Fruit fly (Drosophila melanogaster) whole organism, embryonic: ENCODE results near the gene CG1979.

ENCODE experiments used
- CG15011 ChIP-seq: fragments of 200-800 bp; sonication (Bioruptor generic); optimal IDR thresholded peaks from 3 replicates; lab custom pipeline; 2018; ENCODE audit warnings: missing biosample characterization, mild to moderate bottlenecking, missing genetic modification characterization
- CG16779 ChIP-seq: fragments of 200-800 bp; sonication (Bioruptor generic); IDR thresholded peaks from 2 replicates; pipeline ENCODE4 v1.3.6; 2022; ENCODE audit warnings: missing biosample characterization, missing genetic modification characterization
- CG16815 ChIP-seq: fragments of 200-800 bp; sonication (Bioruptor generic); optimal IDR thresholded peaks from 3 replicates; lab custom pipeline; 2017; ENCODE audit warnings: missing biosample characterization, mild to moderate bottlenecking, missing genetic modification characterization
- CoRest ChIP-seq: fragments of 200-800 bp; sonication (Bioruptor generic); optimal IDR thresholded peaks from 3 replicates; lab custom pipeline; 2018; ENCODE audit warnings: missing biosample characterization, mild to moderate bottlenecking, missing genetic modification characterization, moderate library complexity
- Hmr ChIP-seq: fragments of 200-800 bp; sonication (Bioruptor generic); optimal IDR thresholded peaks from 3 replicates; lab custom pipeline; 2017; ENCODE audit warnings: mild to moderate bottlenecking, missing biosample characterization, missing genetic modification reagents, missing genetic modification characterization
- Nf-YC ChIP-seq: fragments of 200-800 bp; optimal IDR thresholded peaks from 3 replicates; lab custom pipeline; 2019; ENCODE audit warnings: missing biosample characterization, mild to moderate bottlenecking, missing genetic modification characterization, moderate library complexity
- abd-A ChIP-seq: fragments of 200-800 bp; sonication (Bioruptor generic); optimal IDR thresholded peaks from 3 replicates; lab custom pipeline; 2019; ENCODE audit warnings: missing biosample characterization, mild to moderate bottlenecking, missing genetic modification characterization, moderate library complexity
- gro ChIP-seq: fragments of 200-800 bp; sonication (Bioruptor generic); optimal IDR thresholded peaks from 2 replicates; lab custom pipeline; 2016; ENCODE audit warnings: missing biosample characterization, missing genetic modification characterization
- lmd ChIP-seq: fragments of 200-800 bp; sonication (Bioruptor generic); IDR thresholded peaks from 2 replicates; pipeline ENCODE4 v1.3.6; 2022; ENCODE audit warnings: missing biosample characterization, missing genetic modification characterization
- mld ChIP-seq: fragments of 200-800 bp; sonication (Bioruptor generic); IDR thresholded peaks from 3 replicates; pipeline ENCODE4 v1.3.6; 2022; ENCODE audit warnings: missing biosample characterization, missing genetic modification characterization; ENCODE audit not compliant: partially characterized antibody

dm6 chr3R:7085983-7086376 lies 31.6 kb downstream of the CG1979 start, which contains the start of gene Tailor:
- TF ChIP-seq Nf-YC (tag; lab: Kevin White, UChicago) (no peak), gro (GFP tag; lab: Kevin White, UChicago) (no peak), mld (no peak), CoRest (tag; lab: Kevin White, UChicago) (no peak), Hmr (GFP tag; lab: Kevin White, UChicago) (no peak), CG16815 (GFP tag; lab: Kevin White, UChicago) (no peak), abd-A (tag; lab: Kevin White, UChicago) (no peak), CG15011 (no peak), lmd (no peak), CG16779 (GFP tag; lab: Robert Waterston, UW) (no peak)
